Fruit fly (Drosophila melanogaster) whole organism, larva: Measurements from ENCODE around the gene GstO2.

Experiments
- noc ChIP-seq: fragments of 200-800 bp; sonication (Bioruptor generic); optimal IDR thresholded peaks from 3 replicates; lab custom pipeline; 2019; ENCODE audit warnings: missing biosample characterization, mild to moderate bottlenecking, missing genetic modification characterization, moderate library complexity

GstO2 gene

dm6 chr3L:8536387-8536786 is 13.1 kb upstream of the GstO2 start:
- no peak for TF ChIP-seq noc

- TF ChIP-seq noc = peak; percentile 25
These were observed 11.3 kb upstream of the GstO2 start, which contains the start of gene ergic53 for dm6 chr3L:8534386-8535306. Gene ergic53 (plus strand): TSS chr3L:8534977.

dm6 chr3L:8529701-8530100 is 6.4 kb upstream of the GstO2 start:
- TF ChIP-seq noc = no peak

dm6 chr3L:8528546-8528945 is 5.2 kb upstream of the GstO2 start:
- TF ChIP-seq noc = no peak

dm6 chr3L:8527829-8528228 is 4.5 kb upstream of the GstO2 start:
- no peak for TF ChIP-seq noc

- peak; percentile 92 for TF ChIP-seq noc
These were observed 2.6 kb upstream of the GstO2 start for dm6 chr3L:8525691-8526421.

- no peak for TF ChIP-seq noc
These were observed 1.7 kb upstream of the GstO2 start, which contains the start of the genes GstO1 and foi for dm6 chr3L:8524816-8525625. Gene GstO1 (minus strand): TSS chr3L:8524866. Gene foi (plus strand): TSS chr3L:8525244.

- TF ChIP-seq noc = no peak
These were observed 3.0 kb downstream of the GstO2 start, which contains the start of gene se for dm6 chr3L:8520252-8520651. Gene se (plus strand): TSS chr3L:8520552.

dm6 chr3L:8519232-8519631 is 4.1 kb downstream of the GstO2 start:
- TF ChIP-seq noc = peak; percentile 23

dm6 chr3L:8518516-8519087 is 4.7 kb downstream of the GstO2 start, which contains the start of gene GstO3:
Gene GstO3 (plus strand): TSS chr3L:8518885.
- TF ChIP-seq noc = no peak

dm6 chr3L:8514768-8515167 is 8.5 kb downstream of the GstO2 start, which contains the start of gene CG6683:
Gene CG6683 (minus strand): TSS chr3L:8514921.
- TF ChIP-seq noc = no peak

dm6 chr3L:8513258-8513657 is 10.0 kb downstream of the GstO2 start:
- no peak for TF ChIP-seq noc

- no peak for TF ChIP-seq noc
These were observed 10.9 kb downstream of the GstO2 start, which contains the start of gene CG6765 for dm6 chr3L:8512428-8512827. Gene CG6765 (plus strand): TSS chr3L:8512767.

dm6 chr3L:8509567-8510109 is 13.7 kb downstream of the GstO2 start, which contains the start of the genes ZC3H3 and Pus7:
Gene ZC3H3 (minus strand): TSS chr3L:8509763.
Gene Pus7 (plus strand): TSS chr3L:8510003.
- TF ChIP-seq noc = no peak

- TF ChIP-seq noc = no peak
These were observed 16.3 kb downstream of the GstO2 start, which contains the start of gene CG43163 for dm6 chr3L:8506975-8507441. Gene CG43163 (minus strand): TSS chr3L:8507146.
